Fruit fly (Drosophila melanogaster) whole organism, embryonic: Measurements from ENCODE around the gene CG15629.

Experiments used
- Asciz ChIP-seq: fragments of 200-800 bp; sonication (Bioruptor generic); optimal IDR thresholded peaks from 2 replicates; lab custom pipeline; 2017; ENCODE audit warnings: missing biosample characterization, mild to moderate bottlenecking, missing genetic modification characterization, missing genetic modification reagents
- Bgb ChIP-seq: fragments of 200-800 bp; sonication (Bioruptor generic); IDR thresholded peaks from 2 replicates; pipeline ENCODE4 v1.3.6; 2022; ENCODE audit warnings: missing biosample characterization, missing genetic modification characterization; ENCODE audit not compliant: partially characterized antibody
- C15 ChIP-seq: fragments of 200-800 bp; sonication (Bioruptor generic); IDR thresholded peaks from 3 replicates; pipeline ENCODE4 v1.3.6; 2022; ENCODE audit warnings: missing biosample characterization, missing genetic modification characterization
- CG10979 ChIP-seq: fragments of 200-800 bp; sonication (Bioruptor generic); optimal IDR thresholded peaks from 2 replicates; lab custom pipeline; 2018; ENCODE audit warnings: missing biosample characterization, mild to moderate bottlenecking, missing genetic modification characterization, moderate library complexity
- CG11247 ChIP-seq: fragments of 200-800 bp; sonication (Bioruptor generic); IDR thresholded peaks from 2 replicates; pipeline ENCODE4 v1.3.6; 2022; ENCODE audit warnings: missing biosample characterization, missing genetic modification characterization
- CG11696 ChIP-seq: fragments of 200-800 bp; sonication (Bioruptor generic); IDR thresholded peaks from 2 replicates; pipeline ENCODE4 v1.3.6; 2022; ENCODE audit warnings: missing biosample characterization, missing genetic modification characterization
- CG13287 ChIP-seq: fragments of 200-800 bp; sonication (Bioruptor generic); IDR thresholded peaks from 2 replicates; pipeline ENCODE4 v1.3.6; 2022; ENCODE audit warnings: missing biosample characterization, missing genetic modification characterization; ENCODE audit not compliant: partially characterized antibody
- CG14860 ChIP-seq: fragments of 200-800 bp; sonication (Bioruptor generic); IDR thresholded peaks from 3 replicates; pipeline ENCODE4 v1.3.6; 2022; ENCODE audit warnings: missing biosample characterization, missing genetic modification characterization; ENCODE audit not compliant: partially characterized antibody
- CG15696 ChIP-seq: fragments of 200-800 bp; sonication (Bioruptor generic); optimal IDR thresholded peaks from 2 replicates; lab custom pipeline; 2019; ENCODE audit warnings: missing biosample characterization, mild to moderate bottlenecking, missing genetic modification characterization, moderate library complexity
- CG1602 ChIP-seq: fragments of 200-800 bp; sonication (Bioruptor generic); optimal IDR thresholded peaks from 3 replicates; lab custom pipeline; 2016; ENCODE audit warnings: missing biosample characterization, missing genetic modification characterization
- CG16813 ChIP-seq: fragments of 200-800 bp; sonication (Bioruptor generic); IDR thresholded peaks from 3 replicates; pipeline ENCODE4 v1.3.6; 2022; ENCODE audit warnings: missing biosample characterization, missing genetic modification characterization; ENCODE audit not compliant: partially characterized antibody
- CG16863 ChIP-seq: fragments of 200-800 bp; sonication (Bioruptor generic); optimal IDR thresholded peaks from 3 replicates; lab custom pipeline; 2016; ENCODE audit warnings: missing biosample characterization, missing genetic modification characterization
- CG2712 ChIP-seq: fragments of 200-800 bp; optimal IDR thresholded peaks from 3 replicates; lab custom pipeline; 2019; ENCODE audit warnings: missing biosample characterization, mild to moderate bottlenecking, missing genetic modification characterization, moderate library complexity
- CG3838 ChIP-seq: fragments of 200-800 bp; sonication (Bioruptor generic); optimal IDR thresholded peaks from 3 replicates; lab custom pipeline; 2016; ENCODE audit warnings: missing biosample characterization, missing genetic modification characterization
- CG6765 ChIP-seq: fragments of 200-800 bp; sonication (Bioruptor generic); optimal IDR thresholded peaks from 3 replicates; lab custom pipeline; 2017; ENCODE audit warnings: missing biosample characterization, mild to moderate bottlenecking, missing genetic modification characterization
- CG8359 ChIP-seq: fragments of 200-800 bp; sonication (Bioruptor generic); optimal IDR thresholded peaks from 2 replicates; lab custom pipeline; 2017; ENCODE audit warnings: missing biosample characterization, mild to moderate bottlenecking, missing genetic modification characterization, borderline replicate concordance
- CG8478 ChIP-seq: fragments of >200 bp; optimal IDR thresholded peaks from 2 replicates; lab custom pipeline; 2018
- CG8944 ChIP-seq: fragments of 200-800 bp; sonication (Bioruptor generic); optimal IDR thresholded peaks from 3 replicates; lab custom pipeline; 2016; ENCODE audit warnings: missing biosample characterization, missing genetic modification characterization
- CrebB ChIP-seq: fragments of 200-800 bp; sonication (Bioruptor generic); optimal IDR thresholded peaks from 3 replicates; lab custom pipeline; 2018; ENCODE audit warnings: missing biosample characterization, mild to moderate bottlenecking, missing genetic modification characterization
- Dad ChIP-seq: fragments of 200-800 bp; sonication (Bioruptor generic); optimal IDR thresholded peaks from 3 replicates; lab custom pipeline; 2016; ENCODE audit warnings: missing biosample characterization, missing genetic modification characterization
- Gsc ChIP-seq: fragments of 200-800 bp; sonication (Bioruptor generic); IDR thresholded peaks from 2 replicates; pipeline ENCODE4 v1.3.6; 2022; ENCODE audit warnings: missing biosample characterization, missing genetic modification characterization
- H2.0 ChIP-seq: fragments of 200-800 bp; sonication (Bioruptor generic); IDR thresholded peaks from 2 replicates; pipeline ENCODE4 v1.3.6; 2022; ENCODE audit warnings: missing biosample characterization, missing genetic modification characterization
- HLHmδ ChIP-seq: fragments of 200-800 bp; sonication (Bioruptor generic); optimal IDR thresholded peaks from 2 replicates; lab custom pipeline; 2018; ENCODE audit warnings: missing biosample characterization, mild to moderate bottlenecking, missing genetic modification characterization, moderate library complexity
- Hr78 ChIP-seq, 2 experiments: fragments of 200-800 bp in 1 of 2; fragments of >200 bp in 1 of 2; sonication (Bioruptor generic) in 1 of 2; optimal IDR thresholded peaks; 2 replicates each; lab custom pipeline; 2017 to 2019; ENCODE audit warnings: missing biosample characterization in 2 of 2, missing genetic modification characterization in 2 of 2, mild to moderate bottlenecking in 1 of 2, moderate library complexity in 1 of 2
- Jarid2 ChIP-seq: fragments of 200-800 bp; sonication (Bioruptor generic); optimal IDR thresholded peaks from 3 replicates; lab custom pipeline; 2017; ENCODE audit warnings: mild to moderate bottlenecking, missing biosample characterization, missing genetic modification reagents, missing genetic modification characterization
- Myb ChIP-seq: fragments of 200-800 bp; sonication (Bioruptor generic); optimal IDR thresholded peaks from 2 replicates; lab custom pipeline; 2016; ENCODE audit warnings: missing biosample characterization, missing genetic modification characterization
- Optix ChIP-seq: fragments of 200-800 bp; sonication (Bioruptor generic); IDR thresholded peaks from 3 replicates; pipeline ENCODE4 v1.3.6; 2022; ENCODE audit warnings: missing biosample characterization, missing genetic modification characterization
- TFAM ChIP-seq: fragments of 200-800 bp; sonication (Bioruptor generic); optimal IDR thresholded peaks from 2 replicates; lab custom pipeline; 2017; ENCODE audit warnings: missing biosample characterization, missing genetic modification characterization, inconsistent platforms
- ash1 ChIP-seq: fragments of 200-800 bp; sonication (Bioruptor generic); optimal IDR thresholded peaks from 2 replicates; lab custom pipeline; 2018; ENCODE audit warnings: missing biosample characterization, mild to moderate bottlenecking, missing genetic modification characterization
- bcd ChIP-seq: fragments of 200-800 bp; sonication (Bioruptor generic); optimal IDR thresholded peaks from 2 replicates; lab custom pipeline; 2017; ENCODE audit warnings: missing biosample characterization, mild to moderate bottlenecking, missing genetic modification characterization
- btn ChIP-seq: fragments of 200-800 bp; sonication (Bioruptor generic); optimal IDR thresholded peaks from 2 replicates; lab custom pipeline; 2016; ENCODE audit warnings: missing biosample characterization, missing genetic modification characterization
- croc ChIP-seq: fragments of 200-800 bp; sonication (Bioruptor generic); conservative IDR thresholded peaks from 3 replicates; pipeline ENCODE4 v1.3.6; 2022; ENCODE audit warnings: missing biosample characterization, missing genetic modification characterization
- crol ChIP-seq: fragments of 200-800 bp; sonication (Bioruptor generic); IDR thresholded peaks from 2 replicates; pipeline ENCODE4 v1.3.6; 2022; ENCODE audit warnings: missing biosample characterization, missing genetic modification characterization
- dan ChIP-seq: fragments of 200-800 bp; sonication (Bioruptor generic); IDR thresholded peaks from 2 replicates; pipeline ENCODE4 v1.3.6; 2022; ENCODE audit warnings: missing biosample characterization, missing genetic modification characterization
- ems ChIP-seq: fragments of 200-800 bp; sonication (Bioruptor generic); optimal IDR thresholded peaks from 3 replicates; lab custom pipeline; 2016; ENCODE audit warnings: missing biosample characterization, missing genetic modification characterization
- esg ChIP-seq: fragments of 200-800 bp; sonication (Bioruptor generic); conservative IDR thresholded peaks from 2 replicates; pipeline ENCODE4 v1.3.6; 2022; ENCODE audit warnings: missing biosample characterization, missing genetic modification characterization
- fu2 ChIP-seq: fragments of 200-800 bp; sonication (Bioruptor generic); optimal IDR thresholded peaks from 2 replicates; lab custom pipeline; 2016; ENCODE audit warnings: missing biosample characterization, missing genetic modification characterization
- gcm ChIP-seq: fragments of 200-800 bp; sonication (Bioruptor generic); optimal IDR thresholded peaks from 2 replicates; lab custom pipeline; 2019; ENCODE audit warnings: missing biosample characterization, mild to moderate bottlenecking, missing genetic modification characterization, moderate library complexity
- gro ChIP-seq: fragments of 200-800 bp; sonication (Bioruptor generic); optimal IDR thresholded peaks from 2 replicates; lab custom pipeline; 2016; ENCODE audit warnings: missing biosample characterization, missing genetic modification characterization
- lilli ChIP-seq: fragments of 200-800 bp; sonication (Bioruptor generic); optimal IDR thresholded peaks from 3 replicates; lab custom pipeline; 2016; ENCODE audit warnings: missing biosample characterization, missing genetic modification characterization
- nerfin-2 ChIP-seq: fragments of 200-800 bp; sonication (Bioruptor generic); IDR thresholded peaks from 2 replicates; pipeline ENCODE4 v1.3.6; 2022; ENCODE audit warnings: missing biosample characterization, missing genetic modification characterization; ENCODE audit not compliant: partially characterized antibody
- nmo ChIP-seq: fragments of 200-800 bp; sonication (Bioruptor generic); optimal IDR thresholded peaks from 2 replicates; lab custom pipeline; 2018; ENCODE audit warnings: missing biosample characterization, mild to moderate bottlenecking, missing genetic modification characterization, moderate library complexity
- peb ChIP-seq: fragments of 200-800 bp; sonication (Bioruptor generic); IDR thresholded peaks from 2 replicates; pipeline ENCODE4 v1.3.6; 2022; ENCODE audit warnings: missing biosample characterization, missing genetic modification characterization
- rib ChIP-seq: fragments of 200-800 bp; sonication (Bioruptor generic); IDR thresholded peaks from 2 replicates; pipeline ENCODE4 v1.3.6; 2022; ENCODE audit warnings: missing biosample characterization, missing genetic modification characterization
- scrt ChIP-seq: fragments of 200-800 bp; sonication (Bioruptor generic); optimal IDR thresholded peaks from 2 replicates; lab custom pipeline; 2018; ENCODE audit warnings: missing biosample characterization, mild to moderate bottlenecking, missing genetic modification characterization, moderate library complexity
- sd ChIP-seq: fragments of 200-800 bp; sonication (Bioruptor generic); optimal IDR thresholded peaks from 3 replicates; lab custom pipeline; 2018; ENCODE audit warnings: missing biosample characterization, mild to moderate bottlenecking, missing genetic modification characterization, moderate library complexity
- sens ChIP-seq: fragments of 200-800 bp; sonication (Bioruptor generic); peaks from one replicate; lab custom pipeline; 2016; ENCODE audit warnings: missing biosample characterization, missing genetic modification characterization
- sna ChIP-seq: fragments of 200-800 bp; sonication (Bioruptor generic); IDR thresholded peaks from 2 replicates; pipeline ENCODE4 v1.3.6; 2022; ENCODE audit warnings: missing biosample characterization, missing genetic modification characterization; ENCODE audit not compliant: partially characterized antibody
- stc ChIP-seq: fragments of 200-800 bp; sonication (Bioruptor generic); IDR thresholded peaks from 2 replicates; pipeline ENCODE4 v1.3.6; 2022; ENCODE audit warnings: missing biosample characterization, missing genetic modification characterization
- zen2 ChIP-seq: fragments of 200-800 bp; sonication (Bioruptor generic); IDR thresholded peaks from 3 replicates; pipeline ENCODE4 v1.3.6; 2022; ENCODE audit warnings: missing biosample characterization, missing genetic modification characterization; ENCODE audit not compliant: partially characterized antibody

Gene CG15629

dm6 chr2L:4810044-4810609, 2.7 kb upstream of the CG15629 start (continued):
- TF ChIP-seq peb (GFP tag; lab: Robert Waterston, UW) (no peak), CG8944 (GFP tag; lab: Kevin White, UChicago) (no peak), Bgb (GFP tag; lab: Robert Waterston, UW) (peak; percentile 72; the same call in 1 of the 2 replicates), CG16813 (GFP tag; lab: Robert Waterston, UW) (0 out of 3 replicates have a peak, but pooled peaks have one; percentile 46), sna (0 out of 2 replicates have a peak, but pooled peaks have one; percentile 53), croc (GFP tag; lab: Robert Waterston, UW) (no peak), H2.0 (GFP tag; lab: Robert Waterston, UW) (peak; percentile 23; the same call in 1 of the 2 replicates), CG2712 (peak; percentile 52), CG13287 (GFP tag; lab: Robert Waterston, UW) (peak; percentile 76), nerfin-2 (GFP tag; lab: Robert Waterston, UW) (no peak), stc (peak; percentile 27; the same call in 1 of the 2 replicates), esg (GFP tag; lab: Robert Waterston, UW) (no peak), CG11247 (GFP tag; lab: Robert Waterston, UW) (no peak), ems (GFP tag; lab: Kevin White, UChicago) (peak; percentile 23), Jarid2 (GFP tag; lab: Kevin White, UChicago) (peak; percentile 65), HLHmδ (GFP tag; lab: Kevin White, UChicago) (peak; percentile 28), CG15696 (tag; lab: Kevin White, UChicago) (no peak), gcm (GFP tag; lab: Kevin White, UChicago) (peak; percentile 69), fu2 (GFP tag; lab: Kevin White, UChicago) (no peak), CG8478 (lab: Kevin White, UChicago) (peak; percentile 65), dan (GFP tag; lab: Robert Waterston, UW) (no peak), nmo (GFP tag; lab: Kevin White, UChicago) (peak; percentile 69), Optix (GFP tag; lab: Robert Waterston, UW) (no peak), C15 (no peak), CG3838 (GFP tag; lab: Kevin White, UChicago) (no peak), Myb (GFP tag; lab: Kevin White, UChicago) (no peak), zen2 (no peak), CG16863 (GFP tag; lab: Kevin White, UChicago) (no peak), CG6765 (GFP tag; lab: Kevin White, UChicago) (no peak), CG11696 (GFP tag; lab: Robert Waterston, UW) (no peak), bcd (GFP tag; lab: Kevin White, UChicago) (peak; percentile 4), CrebB (tag; lab: Kevin White, UChicago) (peak; percentile 68), lilli (GFP tag; lab: Kevin White, UChicago) (peak; percentile 30), TFAM (GFP tag; lab: Kevin White, UChicago) (no peak), CG14860 (GFP tag; lab: Robert Waterston, UW) (peak; percentile 39; the same call in 1 of the 3 replicates), Dad (GFP tag; lab: Kevin White, UChicago) (peak; percentile 37), ash1 (GFP tag; lab: Kevin White, UChicago) (no peak), sd (tag; lab: Kevin White, UChicago) (peak; percentile 94), Asciz (GFP tag; lab: Kevin White, UChicago) (no peak), Hr78 (GFP tag; optimal IDR thresholded peaks at IDR 0.05; lab: Kevin White, UChicago) (no peak), sens (GFP tag; lab: Kevin White, UChicago) (peak; percentile 62), CG8359 (GFP tag; lab: Kevin White, UChicago) (no peak), CG1602 (GFP tag; lab: Kevin White, UChicago) (peak; percentile 35), crol (GFP tag; lab: Robert Waterston, UW) (no peak), rib (GFP tag; lab: Robert Waterston, UW) (peak; percentile 66; the same call in 1 of the 2 replicates), scrt (GFP tag; lab: Kevin White, UChicago) (peak; percentile 99), CG10979 (tag; lab: Kevin White, UChicago) (peak; percentile 26), btn (no peak), Gsc (GFP tag; lab: Robert Waterston, UW) (no peak), gro (peak; percentile 70)
